Worm (Caenorhabditis elegans) whole organism, L3 larva: Measurements from ENCODE around the gene Y45F10B.59.
"Not testable (repeated sequence)": the region's sequence is repeated elsewhere in the genome, so short reads cannot be mapped to it uniquely, and the experiment has no call there.

Experiments
- egl-27 ChIP-seq: sonication (generic microtip); optimal IDR thresholded peaks from 4 replicates; lab custom pipeline; 2017; ENCODE audit warnings: missing biosample characterization, missing genetic modification reagents, missing genetic modification characterization
- elt-1 ChIP-seq: fragments of 150-350 bp; optimal IDR thresholded peaks from 2 replicates; lab custom pipeline; 2014; ENCODE audit warnings: missing biosample characterization, missing genetic modification characterization
- elt-3 ChIP-seq, 3 experiments: fragments of 150-350 bp in 1 of 3; sonication (generic microtip) in 2 of 3; optimal IDR thresholded peaks; 2 replicates in 2 of 3; 4 replicates in 1 of 3; lab custom pipeline; 2014 to 2017; ENCODE audit warnings: missing biosample characterization in 3 of 3, missing genetic modification characterization in 3 of 3
- fkh-10 ChIP-seq: sonication (generic microtip); optimal IDR thresholded peaks from 2 replicates; lab custom pipeline; 2017; ENCODE audit warnings: missing biosample characterization, missing genetic modification reagents, missing genetic modification characterization
- jun-1 ChIP-seq: fragments of 150-350 bp; optimal IDR thresholded peaks from 2 replicates; lab custom pipeline; 2014; ENCODE audit warnings: missing biosample characterization, missing genetic modification reagents, missing genetic modification characterization
- lin-39 ChIP-seq: fragments of 150-350 bp; optimal IDR thresholded peaks from 2 replicates; lab custom pipeline; 2018; ENCODE audit warnings: missing biosample characterization, missing genetic modification reagents, missing genetic modification characterization
- nhr-11 ChIP-seq: fragments of 150-350 bp; optimal IDR thresholded peaks from 2 replicates; lab custom pipeline; 2014; ENCODE audit warnings: missing biosample characterization, missing genetic modification characterization
- nhr-28 ChIP-seq: fragments of 150-350 bp; optimal IDR thresholded peaks from 2 replicates; lab custom pipeline; 2014; ENCODE audit warnings: missing biosample characterization, missing genetic modification characterization
- nhr-76 ChIP-seq: fragments of 150-350 bp; sonication (generic microtip); optimal IDR thresholded peaks from 5 replicates; lab custom pipeline; 2014; ENCODE audit warnings: missing biosample characterization, missing genetic modification characterization
- nhr-77 ChIP-seq: fragments of 150-350 bp; optimal IDR thresholded peaks from 2 replicates; lab custom pipeline; 2014; ENCODE audit warnings: missing biosample characterization, missing genetic modification characterization
- pha-4 ChIP-seq: fragments of 150-350 bp; optimal IDR thresholded peaks from 2 replicates; lab custom pipeline; 2014; ENCODE audit warnings: missing biosample characterization, missing genetic modification reagents, missing genetic modification characterization
- skn-1 ChIP-seq: fragments of 150-350 bp; optimal IDR thresholded peaks from 2 replicates; lab custom pipeline; 2014; ENCODE audit warnings: missing biosample characterization, missing genetic modification characterization
- snpc-4 ChIP-seq: fragments of 150-350 bp; optimal IDR thresholded peaks from 2 replicates; lab custom pipeline; 2014; ENCODE audit warnings: missing biosample characterization, missing genetic modification characterization

- not testable (repeated sequence) for TF ChIP-seq skn-1 (tag; lab: Kevin White, UChicago); nhr-28 (tag; lab: Kevin White, UChicago); elt-3 (tag; optimal IDR thresholded peaks at IDR 0.05; lab: Kevin White, UChicago); nhr-11; lin-39 (tag; lab: Kevin White, UChicago); nhr-76 (tag; lab: Kevin White, UChicago); jun-1; nhr-77 (tag; lab: Kevin White, UChicago); elt-1 (tag; lab: Kevin White, UChicago); snpc-4 (tag; lab: Kevin White, UChicago); fkh-10 (GFP tag; lab: Kevin White, UChicago); pha-4 (tag; lab: Kevin White, UChicago); egl-27
These were observed 13.8 kb upstream of the Y45F10B.59 start, which contains the start of gene sru-9 for ce11 chrIV:13588544-13589043.
